Worm (Caenorhabditis elegans) whole organism, midembryonic: ENCODE results near the gene fbxa-48.

Experiments
- flt-1 ChIP-seq: fragments of 200-800 bp; sonication (Bioruptor generic); IDR thresholded peaks from 2 replicates; pipeline ENCODE4 v1.3.6; 2022; ENCODE audit warnings: missing genetic modification characterization, missing compliant biosample characterization
- klf-2 ChIP-seq: fragments of 200-800 bp; sonication (Bioruptor generic); conservative IDR thresholded peaks from 2 replicates; pipeline ENCODE4 v1.3.6; 2022; ENCODE audit warnings: missing genetic modification reagents, missing genetic modification characterization, missing compliant biosample characterization

DNA sequence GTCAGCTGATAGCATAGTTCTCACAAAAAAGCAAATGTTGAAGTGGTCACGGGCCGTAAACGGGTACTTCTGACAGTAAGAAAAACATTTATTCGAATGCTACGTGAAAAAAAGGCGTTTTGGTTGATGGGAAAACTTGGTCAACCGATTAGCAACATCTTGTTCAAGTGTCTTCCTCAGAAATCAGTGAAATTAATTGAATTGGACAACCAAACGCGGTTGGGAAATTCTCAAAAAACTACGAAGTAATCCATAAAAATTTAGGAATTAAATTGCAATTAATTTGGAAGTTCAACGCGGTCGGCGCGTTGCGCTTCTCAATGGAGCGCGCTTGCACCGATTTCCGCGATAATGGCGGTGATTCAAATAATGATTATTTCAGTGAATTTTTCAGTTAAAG lies 12.6 kb downstream of the fbxa-48 start:
- no peak for TF ChIP-seq klf-2
- TF ChIP-seq flt-1, result no peak
